Fruit fly (Drosophila melanogaster) whole organism, embryonic: ENCODE data around the gene HIP-R.

ENCODE experiments used
- Abd-B ChIP-seq: fragments of 200-800 bp; sonication (Bioruptor generic); optimal IDR thresholded peaks from 2 replicates; lab custom pipeline; 2018; ENCODE audit warnings: missing biosample characterization, mild to moderate bottlenecking, missing genetic modification characterization, moderate library complexity
- Asciz ChIP-seq: fragments of 200-800 bp; sonication (Bioruptor generic); optimal IDR thresholded peaks from 2 replicates; lab custom pipeline; 2017; ENCODE audit warnings: missing biosample characterization, mild to moderate bottlenecking, missing genetic modification characterization, missing genetic modification reagents
- CG10321 ChIP-seq: fragments of 200-800 bp; sonication (Bioruptor generic); IDR thresholded peaks from 2 replicates; pipeline ENCODE4 v1.3.6; 2022; ENCODE audit warnings: missing biosample characterization, missing genetic modification characterization
- CG10366 ChIP-seq: fragments of 200-800 bp; sonication (Bioruptor generic); IDR thresholded peaks from 2 replicates; pipeline ENCODE4 v1.3.6; 2022; ENCODE audit warnings: missing biosample characterization, missing genetic modification characterization
- CG11247 ChIP-seq: fragments of 200-800 bp; sonication (Bioruptor generic); IDR thresholded peaks from 2 replicates; pipeline ENCODE4 v1.3.6; 2022; ENCODE audit warnings: missing biosample characterization, missing genetic modification characterization
- CG13624 ChIP-seq: fragments of 200-800 bp; sonication (Bioruptor generic); optimal IDR thresholded peaks from 2 replicates; lab custom pipeline; 2016; ENCODE audit warnings: missing biosample characterization, missing genetic modification characterization
- CG14441 ChIP-seq: fragments of 200-800 bp; sonication (Bioruptor generic); IDR thresholded peaks from 2 replicates; pipeline ENCODE4 v1.3.6; 2022; ENCODE audit warnings: missing biosample characterization, missing genetic modification characterization
- CG14860 ChIP-seq: fragments of 200-800 bp; sonication (Bioruptor generic); IDR thresholded peaks from 3 replicates; pipeline ENCODE4 v1.3.6; 2022; ENCODE audit warnings: missing biosample characterization, missing genetic modification characterization; ENCODE audit not compliant: partially characterized antibody
- CG1529 ChIP-seq: fragments of 200-800 bp; sonication (Bioruptor generic); optimal IDR thresholded peaks from 3 replicates; lab custom pipeline; 2018; ENCODE audit warnings: missing biosample characterization, missing genetic modification characterization
- CG15514 ChIP-seq: fragments of 200-800 bp; sonication (Bioruptor generic); optimal IDR thresholded peaks from 3 replicates; lab custom pipeline; 2017; ENCODE audit warnings: missing biosample characterization, missing genetic modification characterization, mild to moderate bottlenecking, moderate library complexity, missing genetic modification reagents
- CG1603 ChIP-seq: fragments of 200-800 bp; sonication (Bioruptor generic); optimal IDR thresholded peaks from 2 replicates; lab custom pipeline; 2019; ENCODE audit warnings: missing biosample characterization, mild to moderate bottlenecking, missing genetic modification characterization, moderate library complexity
- CG17385 ChIP-seq: fragments of 200-800 bp; sonication (Bioruptor generic); optimal IDR thresholded peaks from 3 replicates; lab custom pipeline; 2018; ENCODE audit warnings: missing biosample characterization, mild to moderate bottlenecking, missing genetic modification characterization
- CG17802 ChIP-seq: fragments of 200-800 bp; sonication (Bioruptor generic); optimal IDR thresholded peaks from 2 replicates; lab custom pipeline; 2018; ENCODE audit warnings: missing biosample characterization, mild to moderate bottlenecking, missing genetic modification characterization, moderate library complexity
- CG18262 ChIP-seq: fragments of 200-800 bp; optimal IDR thresholded peaks from 3 replicates; lab custom pipeline; 2019; ENCODE audit warnings: missing biosample characterization, mild to moderate bottlenecking, missing genetic modification characterization, moderate library complexity
- CG30020 ChIP-seq: fragments of 200-800 bp; optimal IDR thresholded peaks from 2 replicates; lab custom pipeline; 2019; ENCODE audit warnings: missing biosample characterization, mild to moderate bottlenecking, missing genetic modification characterization, moderate library complexity
- CG31441 ChIP-seq: fragments of 200-800 bp; sonication (Bioruptor generic); IDR thresholded peaks from 2 replicates; pipeline ENCODE4 v1.3.6; 2022; ENCODE audit warnings: missing biosample characterization, missing genetic modification characterization
- CG34224 ChIP-seq: fragments of 200-800 bp; sonication (Bioruptor generic); IDR thresholded peaks from 3 replicates; pipeline ENCODE4 v1.3.6; 2022; ENCODE audit warnings: missing biosample characterization, missing genetic modification characterization; ENCODE audit not compliant: partially characterized antibody
- CG4707 ChIP-seq: fragments of 200-800 bp; sonication (Bioruptor generic); optimal IDR thresholded peaks from 2 replicates; lab custom pipeline; 2018; ENCODE audit warnings: missing biosample characterization, mild to moderate bottlenecking, missing genetic modification characterization, moderate library complexity
- CG6254 ChIP-seq: fragments of 200-800 bp; sonication (Bioruptor generic); optimal IDR thresholded peaks from 3 replicates; lab custom pipeline; 2017; ENCODE audit warnings: mild to moderate bottlenecking, missing biosample characterization, missing genetic modification reagents, missing genetic modification characterization
- CG7357 ChIP-seq: fragments of 200-800 bp; sonication (Bioruptor generic); IDR thresholded peaks from 3 replicates; pipeline ENCODE4 v1.3.6; 2022; ENCODE audit warnings: missing biosample characterization, missing genetic modification characterization
- Dad ChIP-seq: fragments of 200-800 bp; sonication (Bioruptor generic); optimal IDR thresholded peaks from 3 replicates; lab custom pipeline; 2016; ENCODE audit warnings: missing biosample characterization, missing genetic modification characterization
- Dfd ChIP-seq, 2 experiments: fragments of >200 bp; optimal IDR thresholded peaks; 2 replicates each; lab custom pipeline; 2017; ENCODE audit warnings: missing biosample characterization in 2 of 2, missing genetic modification characterization in 2 of 2
- Dll ChIP-seq: fragments of 200-800 bp; sonication (Bioruptor generic); IDR thresholded peaks from 4 replicates; pipeline ENCODE4 v1.3.6; 2022; ENCODE audit warnings: missing biosample characterization, missing genetic modification characterization; ENCODE audit not compliant: partially characterized antibody
- Fer3 ChIP-seq: fragments of 200-800 bp; sonication (Bioruptor generic); optimal IDR thresholded peaks from 2 replicates; lab custom pipeline; 2018; ENCODE audit warnings: missing biosample characterization, mild to moderate bottlenecking, missing genetic modification characterization, moderate library complexity
- H15 ChIP-seq: fragments of 200-800 bp; sonication (Bioruptor generic); IDR thresholded peaks from 3 replicates; pipeline ENCODE4 v1.3.6; 2022; ENCODE audit warnings: missing biosample characterization, missing genetic modification characterization
- H2.0 ChIP-seq: fragments of 200-800 bp; sonication (Bioruptor generic); IDR thresholded peaks from 2 replicates; pipeline ENCODE4 v1.3.6; 2022; ENCODE audit warnings: missing biosample characterization, missing genetic modification characterization
- Hey ChIP-seq: fragments of 200-800 bp; sonication (Bioruptor generic); optimal IDR thresholded peaks from 3 replicates; lab custom pipeline; 2018; ENCODE audit warnings: missing biosample characterization, mild to moderate bottlenecking, missing genetic modification characterization
- Hr39 ChIP-seq: fragments of >200 bp; optimal IDR thresholded peaks from 2 replicates; lab custom pipeline; 2017
- MTF-1 ChIP-seq: fragments of 200-800 bp; sonication (Bioruptor generic); optimal IDR thresholded peaks from 2 replicates; lab custom pipeline; 2018; ENCODE audit warnings: missing biosample characterization, mild to moderate bottlenecking, missing genetic modification characterization, borderline replicate concordance
- Neu2 ChIP-seq: fragments of 200-800 bp; sonication (Bioruptor generic); optimal IDR thresholded peaks from 3 replicates; lab custom pipeline; 2016; ENCODE audit warnings: missing biosample characterization, missing genetic modification characterization, borderline replicate concordance
- Nf-YA ChIP-seq: fragments of 200-800 bp; sonication (Bioruptor generic); IDR thresholded peaks from 2 replicates; pipeline ENCODE4 v1.3.6; 2022; ENCODE audit warnings: missing biosample characterization, missing genetic modification characterization
- Rfx ChIP-seq: fragments of 200-800 bp; sonication (Bioruptor generic); IDR thresholded peaks from 2 replicates; pipeline ENCODE4 v1.3.6; 2022; ENCODE audit warnings: missing biosample characterization, missing genetic modification characterization
- Sry-β ChIP-seq: fragments of 200-800 bp; sonication (Bioruptor generic); optimal IDR thresholded peaks from 2 replicates; lab custom pipeline; 2018; ENCODE audit warnings: missing biosample characterization, mild to moderate bottlenecking, missing genetic modification characterization, moderate library complexity
- Tbp ChIP-seq: fragments of >200 bp; optimal IDR thresholded peaks from 2 replicates; lab custom pipeline; 2018; ENCODE audit warnings: missing biosample characterization, missing genetic modification characterization
- Trl ChIP-seq, 3 experiments: fragments of >200 bp in 2 of 3; fragments of 200-800 bp in 1 of 3; sonication (Bioruptor generic) in 1 of 3; optimal IDR thresholded peaks; 2 replicates in 1 of 3; 3 replicates in 2 of 3; lab custom pipeline; 2016 to 2017; ENCODE audit warnings: missing biosample characterization in 1 of 3, missing genetic modification characterization in 1 of 3
- Vsx1 ChIP-seq: fragments of 200-800 bp; sonication (Bioruptor generic); optimal IDR thresholded peaks from 2 replicates; lab custom pipeline; 2017; ENCODE audit warnings: missing biosample characterization, mild to moderate bottlenecking, missing genetic modification characterization, missing genetic modification reagents
- chinmo ChIP-seq: fragments of 200-800 bp; sonication (Bioruptor generic); IDR thresholded peaks from 4 replicates; pipeline ENCODE4 v1.3.6; 2022; ENCODE audit warnings: missing biosample characterization, missing genetic modification characterization; ENCODE audit not compliant: partially characterized antibody
- chn ChIP-seq: fragments of 200-800 bp; sonication (Bioruptor generic); optimal IDR thresholded peaks from 2 replicates; lab custom pipeline; 2016; ENCODE audit warnings: missing biosample characterization, missing genetic modification characterization
- corto ChIP-seq: fragments of 200-800 bp; sonication (Bioruptor generic); optimal IDR thresholded peaks from 2 replicates; lab custom pipeline; 2016; ENCODE audit warnings: missing biosample characterization, mild to moderate bottlenecking, missing genetic modification characterization, moderate library complexity
- croc ChIP-seq: fragments of 200-800 bp; sonication (Bioruptor generic); conservative IDR thresholded peaks from 3 replicates; pipeline ENCODE4 v1.3.6; 2022; ENCODE audit warnings: missing biosample characterization, missing genetic modification characterization
- da ChIP-seq: fragments of 200-800 bp; sonication (Bioruptor generic); optimal IDR thresholded peaks from 2 replicates; lab custom pipeline; 2016; ENCODE audit warnings: missing biosample characterization, missing genetic modification characterization
- gfzf ChIP-seq: fragments of 200-800 bp; sonication (Bioruptor generic); optimal IDR thresholded peaks from 2 replicates; lab custom pipeline; 2016; ENCODE audit warnings: missing biosample characterization, mild to moderate bottlenecking, missing genetic modification characterization, moderate library complexity
- insv ChIP-seq, 2 experiments: fragments of 200-800 bp; sonication (Bioruptor generic); optimal IDR thresholded peaks; 3 replicates each; lab custom pipeline; 2016 to 2018; ENCODE audit warnings: missing biosample characterization in 2 of 2, missing genetic modification characterization in 2 of 2
- nerfin-2 ChIP-seq: fragments of 200-800 bp; sonication (Bioruptor generic); IDR thresholded peaks from 2 replicates; pipeline ENCODE4 v1.3.6; 2022; ENCODE audit warnings: missing biosample characterization, missing genetic modification characterization; ENCODE audit not compliant: partially characterized antibody
- p53 ChIP-seq: fragments of 200-800 bp; sonication (Bioruptor generic); optimal IDR thresholded peaks from 2 replicates; lab custom pipeline; 2016; ENCODE audit warnings: missing biosample characterization, missing genetic modification characterization
- pum ChIP-seq: fragments of 200-800 bp; sonication (Bioruptor generic); optimal IDR thresholded peaks from 2 replicates; lab custom pipeline; 2016; ENCODE audit warnings: missing biosample characterization, missing genetic modification characterization
- repo ChIP-seq: fragments of 200-800 bp; sonication (Bioruptor generic); optimal IDR thresholded peaks from 2 replicates; lab custom pipeline; 2016; ENCODE audit warnings: missing biosample characterization, missing genetic modification characterization
- ro ChIP-seq: fragments of 200-800 bp; sonication (Bioruptor generic); IDR thresholded peaks from 2 replicates; pipeline ENCODE4 v1.3.6; 2022; ENCODE audit warnings: missing biosample characterization, missing genetic modification characterization
- sens-2 ChIP-seq: fragments of 200-800 bp; sonication (Bioruptor generic); IDR thresholded peaks from 2 replicates; pipeline ENCODE4 v1.3.6; 2022; ENCODE audit warnings: missing biosample characterization, missing genetic modification characterization
- sisA ChIP-seq: fragments of 200-800 bp; sonication (Bioruptor generic); IDR thresholded peaks from 2 replicates; pipeline ENCODE4 v1.3.6; 2022; ENCODE audit warnings: missing biosample characterization, missing genetic modification characterization
- wek ChIP-seq: fragments of 200-800 bp; sonication (Bioruptor generic); optimal IDR thresholded peaks from 3 replicates; lab custom pipeline; 2018; ENCODE audit warnings: missing biosample characterization, mild to moderate bottlenecking, missing genetic modification characterization, moderate library complexity

HIP-R gene

dm6 chrX:3740319-3740718, 49.5 kb upstream of the HIP-R start (continued):
- TF ChIP-seq CG14441 (0 out of 2 replicates have a peak, but pooled peaks have one; percentile 22), pum (GFP tag; lab: Kevin White, UChicago) (no peak), corto (GFP tag; lab: Kevin White, UChicago) (no peak), CG1603 (no peak), Abd-B (no peak), Tbp (no peak), CG11247 (GFP tag; lab: Robert Waterston, UW) (no peak), H15 (no peak), MTF-1 (GFP tag; lab: Kevin White, UChicago) (no peak), CG10366 (GFP tag; lab: Robert Waterston, UW) (no peak), chn (GFP tag; lab: Kevin White, UChicago) (no peak), Vsx1 (GFP tag; lab: Kevin White, UChicago) (no peak), chinmo (no peak), CG18262 (tag; lab: Kevin White, UChicago) (peak; percentile 53), CG17802 (no peak), insv (GFP tag; optimal IDR thresholded peaks at IDR 0.05; lab: Kevin White, UChicago) (no peak), CG4707 (GFP tag; lab: Kevin White, UChicago) (no peak), p53 (GFP tag; lab: Kevin White, UChicago) (no peak), gfzf (no peak), Dad (GFP tag; lab: Kevin White, UChicago) (no peak), sisA (0 out of 2 replicates have a peak, but pooled peaks have one; percentile 20), CG1529 (GFP tag; lab: Kevin White, UChicago) (no peak), Rfx (GFP tag; lab: Robert Waterston, UW) (no peak), Neu2 (GFP tag; lab: Kevin White, UChicago) (no peak), CG15514 (GFP tag; lab: Kevin White, UChicago) (no peak), Fer3 (tag; lab: Kevin White, UChicago) (no peak), Nf-YA (GFP tag; lab: Robert Waterston, UW) (no peak), repo (no peak), CG7357 (GFP tag; lab: Robert Waterston, UW) (no peak), CG6254 (GFP tag; lab: Kevin White, UChicago) (peak; percentile 6), sens-2 (GFP tag; lab: Robert Waterston, UW) (no peak), H2.0 (GFP tag; lab: Robert Waterston, UW) (no peak), Sry-β (no peak), croc (GFP tag; lab: Robert Waterston, UW) (no peak), CG17385 (GFP tag; lab: Kevin White, UChicago) (no peak), Dfd (GFP tag; optimal IDR thresholded peaks at IDR 0.05; lab: Kevin White, UChicago) (no peak), wek (no peak), Asciz (GFP tag; lab: Kevin White, UChicago) (peak; percentile 41), CG31441 (GFP tag; lab: Robert Waterston, UW) (no peak), CG34224 (no peak), CG13624 (GFP tag; lab: Kevin White, UChicago) (no peak), Trl (optimal IDR thresholded peaks at IDR 0.05; lab: Kevin White, UChicago) (no peak), Trl (GFP tag; optimal IDR thresholded peaks at IDR 0.05; lab: Kevin White, UChicago) (no peak), Hey (tag; lab: Kevin White, UChicago) (no peak), ro (GFP tag; lab: Robert Waterston, UW) (no peak), CG30020 (no peak), nerfin-2 (GFP tag; lab: Robert Waterston, UW) (no peak), da (GFP tag; lab: Kevin White, UChicago) (no peak), CG10321 (GFP tag; lab: Robert Waterston, UW) (no peak), Hr39 (lab: Kevin White, UChicago) (no peak), Dll (GFP tag; lab: Robert Waterston, UW) (no peak), CG14860 (no peak)
